Worm (Caenorhabditis elegans) whole organism, L2 larva: Measurements from ENCODE around the gene K06A4.10.

ENCODE experiments used
- elt-1 ChIP-seq: fragments of 150-350 bp; optimal IDR thresholded peaks from 2 replicates; lab custom pipeline; 2014; ENCODE audit warnings: missing biosample characterization, missing genetic modification characterization
- sma-3 ChIP-seq: sonication (generic microtip); optimal IDR thresholded peaks from 2 replicates; lab custom pipeline; 2016; ENCODE audit warnings: missing genetic modification reagents, missing genetic modification characterization, missing compliant biosample characterization
- unc-62 ChIP-seq: fragments of 150-350 bp; optimal IDR thresholded peaks from 2 replicates; lab custom pipeline; 2014; ENCODE audit warnings: missing biosample characterization, missing genetic modification reagents, missing genetic modification characterization
- zag-1 ChIP-seq: fragments of 150-350 bp; optimal IDR thresholded peaks from 2 replicates; lab custom pipeline; 2014; ENCODE audit warnings: missing biosample characterization, missing genetic modification characterization

DNA sequence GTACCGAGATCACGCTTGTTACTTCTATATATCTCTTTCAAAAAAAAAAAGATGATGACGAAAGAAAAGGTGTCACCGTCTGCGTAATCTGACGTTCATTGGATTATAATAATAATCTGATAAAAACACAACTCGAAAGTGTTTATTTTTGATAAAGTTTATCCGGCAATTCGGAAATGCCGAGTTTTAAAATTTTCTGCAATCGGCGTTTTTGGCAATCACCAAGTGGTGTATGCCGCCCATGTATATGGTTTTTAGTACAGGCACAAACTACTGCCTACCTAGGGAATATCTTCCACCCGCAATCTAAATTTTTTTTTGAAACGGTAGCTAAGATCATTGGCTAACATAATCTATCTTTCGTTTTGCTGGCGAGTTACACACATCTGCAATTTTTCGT is 15.7 kb downstream of the K06A4.10 start:
- TF ChIP-seq zag-1 (tag; lab: Kevin White, UChicago), result no peak
- TF ChIP-seq unc-62 (GFP tag; lab: Kevin White, UChicago), result no peak
- TF ChIP-seq sma-3 (GFP tag; lab: Kevin White, UChicago), result no peak
- no peak for TF ChIP-seq elt-1 (tag; lab: Kevin White, UChicago)
